Fruit fly (Drosophila melanogaster): ENCODE results near the gene CREG.
A peak's percentile ranks its signal among the peaks of the same experiment; 100 is the strongest.

The CREG gene

DNA sequence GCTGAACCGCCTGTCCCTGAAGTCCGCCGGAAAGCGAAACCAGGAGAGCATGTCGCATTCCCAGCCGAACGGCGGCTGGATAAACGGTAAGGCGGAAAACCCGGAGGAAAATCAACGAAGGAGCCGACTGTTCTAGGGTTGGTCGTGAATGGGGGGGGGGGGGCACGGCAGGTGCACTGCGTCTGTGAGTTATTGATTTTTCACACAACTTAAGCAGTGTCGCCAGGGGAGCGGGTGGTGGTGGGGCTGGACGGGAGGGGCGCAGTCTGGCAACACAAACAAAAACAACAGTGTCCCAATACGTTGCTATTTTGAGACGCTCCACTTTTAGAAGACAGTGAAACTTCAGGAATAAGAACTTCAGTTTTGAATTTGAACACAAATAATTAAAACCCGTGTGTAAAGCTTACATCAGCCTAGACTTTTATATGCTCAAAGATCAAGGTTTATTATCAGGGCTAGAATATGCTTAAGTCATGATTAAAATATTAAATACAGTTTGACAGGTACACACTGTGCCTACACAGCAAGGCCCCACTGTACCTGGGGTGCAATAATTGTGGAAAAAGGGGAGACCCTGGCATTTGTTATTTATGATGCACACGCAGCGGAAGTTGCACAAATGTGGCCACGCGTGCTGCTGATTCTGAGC lies 8.1 kb downstream of the CREG start (continued):
- TF ChIP-seq Ets65A (GFP tag) (peak; percentile 96), sisA (GFP tag; IDR thresholded peaks at IDR 0.05) (peak; percentile 77), E2f1 (GFP tag; IDR thresholded peaks at IDR 0.05) (peak; percentile 71; the same call in 1 of the 2 replicates), CG2712 (tag; optimal IDR thresholded peaks at IDR 0.05) (peak; percentile 82), sna (GFP tag; IDR thresholded peaks at IDR 0.05; ENCODE audit: partially characterized antibody) (no peak), ranshi (GFP tag; IDR thresholded peaks at IDR 0.05) (peak; percentile 77), CG4328 (GFP tag; optimal IDR thresholded peaks at IDR 0.05) (peak; percentile 42), oc (tag; optimal IDR thresholded peaks at IDR 0.05) (peak; percentile 39), run (tag; optimal IDR thresholded peaks at IDR 0.05) (peak; percentile 55), Poxn (GFP tag; IDR thresholded peaks at IDR 0.05) (no peak), corto (GFP tag; optimal IDR thresholded peaks at IDR 0.05) (no peak), CG4730 (GFP tag; IDR thresholded peaks at IDR 0.05) (peak; percentile 35; the same call in 1 of the 2 replicates), Hr78 (GFP tag; optimal IDR thresholded peaks at IDR 0.05) (peak in 1 of 2 experiments; percentile 29), fd96Cb (tag; optimal IDR thresholded peaks at IDR 0.05) (peak; percentile 83), Aef1 (GFP tag; IDR thresholded peaks at IDR 0.05) (peak; percentile 57; the same call in 2 of the 3 replicates), CG3847 (GFP tag; IDR thresholded peaks at IDR 0.05) (peak; percentile 14; the same call in 1 of the 2 replicates), gce (GFP tag; IDR thresholded peaks at IDR 0.05) (0 out of 3 replicates have a peak, but pooled peaks have one; percentile 70), salm (tag; optimal IDR thresholded peaks at IDR 0.05) (peak; percentile 61), yki (optimal IDR thresholded peaks at IDR 0.05) (no peak), ems (GFP tag; optimal IDR thresholded peaks at IDR 0.05) (peak; percentile 68), CG18011 (GFP tag; optimal IDR thresholded peaks at IDR 0.05) (peak; percentile 13), Sry-β (GFP tag; optimal IDR thresholded peaks at IDR 0.05) (no peak), jigr1 (GFP tag; IDR thresholded peaks at IDR 0.05) (no peak), zfh2 (GFP tag; optimal IDR thresholded peaks at IDR 0.05) (peak; percentile 12), kni (GFP tag; optimal IDR thresholded peaks at IDR 0.05) (peak; percentile 11), NC2β (GFP tag; optimal IDR thresholded peaks at IDR 0.05) (peak; percentile 23), ap (GFP tag; IDR thresholded peaks at IDR 0.05) (peak; percentile 67), ATbp (GFP tag; optimal IDR thresholded peaks at IDR 0.05) (peak; percentile 77), D (optimal IDR thresholded peaks at IDR 0.05) (no peak), D (GFP tag; optimal IDR thresholded peaks at IDR 0.05) (peak; percentile 75), CG2202 (tag; optimal IDR thresholded peaks at IDR 0.05) (peak; percentile 20), Rfx (GFP tag; IDR thresholded peaks at IDR 0.05) (peak; percentile 43; the same call in 1 of the 2 replicates), Nf-YC (tag; optimal IDR thresholded peaks at IDR 0.05) (peak; percentile 6), grau (tag; optimal IDR thresholded peaks at IDR 0.05) (peak; percentile 95), h (optimal IDR thresholded peaks at IDR 0.05) (no peak), CG2129 (GFP tag; IDR thresholded peaks at IDR 0.05; ENCODE audit: partially characterized antibody) (no peak), CG11456 (GFP tag; IDR thresholded peaks at IDR 0.05) (0 out of 3 replicates have a peak, but pooled peaks have one; percentile 24), CG10366 (GFP tag; IDR thresholded peaks at IDR 0.05) (peak; percentile 82), CG4424 (GFP tag; optimal IDR thresholded peaks at IDR 0.05) (peak; percentile 69), dan (GFP tag; IDR thresholded peaks at IDR 0.05) (peak; percentile 20; the same call in 1 of the 2 replicates), tio (GFP tag; optimal IDR thresholded peaks at IDR 0.05) (peak; percentile 1), D19A (tag; optimal IDR thresholded peaks at IDR 0.05) (peak; percentile 68), Awh (GFP tag; IDR thresholded peaks at IDR 0.05) (peak; percentile 66), Drgx (GFP tag; IDR thresholded peaks at IDR 0.05) (peak; percentile 87), CG3838 (GFP tag; optimal IDR thresholded peaks at IDR 0.05) (no peak), CG10431 (GFP tag; optimal IDR thresholded peaks at IDR 0.05) (no peak), bab2 (GFP tag; optimal IDR thresholded peaks at IDR 0.05) (peak; percentile 46), Sox100B (GFP tag; optimal IDR thresholded peaks at IDR 0.05) (peak; percentile 73), CG16863 (GFP tag; optimal IDR thresholded peaks at IDR 0.05) (peak; percentile 36), CG17829 (tag; optimal IDR thresholded peaks at IDR 0.05) (peak; percentile 69), CG3163 (GFP tag; optimal IDR thresholded peaks at IDR 0.05) (no peak)
